Fruit fly (Drosophila melanogaster) whole organism, wandering third instar larva: Measurements from ENCODE around the gene CG31068.

Source experiments
- Abd-B ChIP-seq: fragments of >200 bp; optimal IDR thresholded peaks from 2 replicates; lab custom pipeline; 2017; ENCODE audit warnings: missing biosample characterization, missing genetic modification characterization
- CG32264 ChIP-seq: fragments of 200-800 bp; sonication (Bioruptor generic); optimal IDR thresholded peaks from 2 replicates; lab custom pipeline; 2016; ENCODE audit warnings: missing biosample characterization, missing genetic modification characterization
- CG9705 ChIP-seq: fragments of 200-800 bp; sonication (Bioruptor generic); optimal IDR thresholded peaks from 2 replicates; lab custom pipeline; 2018; ENCODE audit warnings: missing biosample characterization, mild to moderate bottlenecking, missing genetic modification characterization
- Dfd ChIP-seq: fragments of >200 bp; optimal IDR thresholded peaks from 2 replicates; lab custom pipeline; 2017; ENCODE audit warnings: missing biosample characterization, missing genetic modification characterization
- Dif ChIP-seq: fragments of 200-275, 200-300 bp; sonication (Bioruptor generic); optimal IDR thresholded peaks from 2 replicates; lab custom pipeline; 2018; ENCODE audit warnings: missing biosample characterization, missing genetic modification characterization; ENCODE audit not compliant: partially characterized antibody
- GATAd ChIP-seq: sonication (Bioruptor generic); optimal IDR thresholded peaks from 2 replicates; lab custom pipeline; 2016; ENCODE audit warnings: missing biosample characterization, missing genetic modification characterization
- HLH106 ChIP-seq: fragments of 200-800 bp; optimal IDR thresholded peaks from 3 replicates; lab custom pipeline; 2019; ENCODE audit warnings: missing biosample characterization, mild to moderate bottlenecking, missing genetic modification characterization, moderate library complexity
- Hnf4 ChIP-seq: fragments of 200-800 bp; sonication (Bioruptor generic); optimal IDR thresholded peaks from 2 replicates; lab custom pipeline; 2016; ENCODE audit warnings: missing biosample characterization, mild to moderate bottlenecking, missing genetic modification characterization
- Hr78 ChIP-seq: fragments of >200 bp; optimal IDR thresholded peaks from 2 replicates; lab custom pipeline; 2017; ENCODE audit warnings: missing biosample characterization, missing genetic modification characterization
- Hr83 ChIP-seq: fragments of 200-300 bp; sonication (Bioruptor generic); optimal IDR thresholded peaks from 2 replicates; lab custom pipeline; 2016; ENCODE audit warnings: missing biosample characterization, mild to moderate bottlenecking, missing genetic modification characterization, moderate library complexity; ENCODE audit not compliant: poor library complexity, severe bottlenecking
- Jra ChIP-seq: sonication (Bioruptor generic); optimal IDR thresholded peaks from 2 replicates; lab custom pipeline; 2016; ENCODE audit warnings: missing biosample characterization, missing genetic modification characterization
- Myc ChIP-seq: fragments of >200 bp; optimal IDR thresholded peaks from 2 replicates; lab custom pipeline; 2017
- N ChIP-seq: fragments of >200 bp; optimal IDR thresholded peaks from 2 replicates; lab custom pipeline; 2018; ENCODE audit warnings: missing biosample characterization, missing external identifiers, missing genetic modification characterization
- OdsH ChIP-seq: fragments of 200-800 bp; sonication (Bioruptor generic); optimal IDR thresholded peaks from 2 replicates; lab custom pipeline; 2016; ENCODE audit warnings: missing biosample characterization, mild to moderate bottlenecking, missing genetic modification characterization
- Rel ChIP-seq, 2 experiments: fragments of 200-800 bp; sonication (Bioruptor generic) in 1 of 2; optimal IDR thresholded peaks; 2 replicates in 1 of 2; 3 replicates in 1 of 2; lab custom pipeline; 2016 to 2019; ENCODE audit warnings: mild to moderate bottlenecking in 2 of 2, missing biosample characterization in 2 of 2, missing genetic modification characterization in 2 of 2, moderate library complexity in 1 of 2
- Sp1 ChIP-seq: fragments of 200-800 bp; sonication (Bioruptor generic); optimal IDR thresholded peaks from 3 replicates; lab custom pipeline; 2019; ENCODE audit warnings: missing biosample characterization, mild to moderate bottlenecking, missing genetic modification characterization, moderate library complexity
- Vsx2 ChIP-seq: fragments of 200-300, 225-300 bp; sonication (Bioruptor generic); optimal IDR thresholded peaks from 2 replicates; lab custom pipeline; 2018; ENCODE audit warnings: missing biosample characterization, missing genetic modification characterization; ENCODE audit not compliant: partially characterized antibody
- br ChIP-seq: fragments of 200-800 bp; sonication (Bioruptor generic); optimal IDR thresholded peaks from 2 replicates; lab custom pipeline; 2016; ENCODE audit warnings: missing biosample characterization, missing genetic modification characterization
- brk ChIP-seq: fragments of 200-800 bp; sonication (Bioruptor generic); optimal IDR thresholded peaks from 2 replicates; lab custom pipeline; 2016; ENCODE audit warnings: missing biosample characterization, mild to moderate bottlenecking, missing genetic modification characterization
- dmrt93B ChIP-seq: fragments of 200-800 bp; sonication (Bioruptor generic); optimal IDR thresholded peaks from 2 replicates; lab custom pipeline; 2018; ENCODE audit warnings: missing biosample characterization, mild to moderate bottlenecking, missing genetic modification characterization
- dsf ChIP-seq: sonication (Bioruptor generic); optimal IDR thresholded peaks from 2 replicates; lab custom pipeline; 2016; ENCODE audit warnings: missing biosample characterization, missing genetic modification characterization, borderline replicate concordance
- foxo ChIP-seq, 2 experiments: fragments of 200-800 bp; sonication (Bioruptor generic); optimal IDR thresholded peaks; 2 replicates in 1 of 2; 3 replicates in 1 of 2; lab custom pipeline; 2016 to 2017; ENCODE audit warnings: missing biosample characterization in 2 of 2, missing genetic modification characterization in 2 of 2
- fru ChIP-seq: fragments of 200-800 bp; sonication (Bioruptor generic); optimal IDR thresholded peaks from 3 replicates; lab custom pipeline; 2016; ENCODE audit warnings: missing biosample characterization, mild to moderate bottlenecking, missing genetic modification characterization
- h ChIP-seq: fragments of 200-800 bp; sonication (Bioruptor generic); optimal IDR thresholded peaks from 3 replicates; lab custom pipeline; 2016; ENCODE audit warnings: missing biosample characterization, mild to moderate bottlenecking, missing genetic modification characterization
- jim ChIP-seq: fragments of 175-275, 200-325 bp; sonication (Bioruptor generic); optimal IDR thresholded peaks from 2 replicates; lab custom pipeline; 2016; ENCODE audit warnings: missing biosample characterization, mild to moderate bottlenecking, missing genetic modification characterization
- lola ChIP-seq: fragments of >200 bp; optimal IDR thresholded peaks from 2 replicates; lab custom pipeline; 2017; ENCODE audit warnings: missing biosample characterization, missing genetic modification characterization
- pan ChIP-seq: fragments of >200 bp; optimal IDR thresholded peaks from 2 replicates; lab custom pipeline; 2017
- psq ChIP-seq: fragments of 200-800 bp; sonication (Bioruptor generic); optimal IDR thresholded peaks from 3 replicates; lab custom pipeline; 2017; ENCODE audit warnings: missing biosample characterization, mild to moderate bottlenecking, missing genetic modification characterization, moderate library complexity
- rgr ChIP-seq: fragments of 200-800 bp; sonication (Bioruptor generic); optimal IDR thresholded peaks from 3 replicates; lab custom pipeline; 2016; ENCODE audit warnings: missing biosample characterization, mild to moderate bottlenecking, missing genetic modification characterization
- sage ChIP-seq: fragments of 200-800 bp; sonication (Bioruptor generic); optimal IDR thresholded peaks from 2 replicates; lab custom pipeline; 2016; ENCODE audit warnings: missing biosample characterization, mild to moderate bottlenecking, missing genetic modification characterization
- sv ChIP-seq: fragments of 200-800 bp; sonication (Bioruptor generic); optimal IDR thresholded peaks from 3 replicates; lab custom pipeline; 2016; ENCODE audit warnings: missing biosample characterization, missing genetic modification characterization
- usp ChIP-seq: fragments of >200 bp; optimal IDR thresholded peaks from 2 replicates; lab custom pipeline; 2017; ENCODE audit warnings: missing biosample characterization, missing genetic modification characterization
- woc ChIP-seq: sonication (Bioruptor generic); optimal IDR thresholded peaks from 2 replicates; lab custom pipeline; 2016; ENCODE audit warnings: missing biosample characterization, mild to moderate bottlenecking, missing genetic modification characterization

Gene CG31068

dm6 chr3R:27273118-27274062 is 39.9 kb downstream of the CG31068 start, which contains the start of gene CG5934 (continued):
- TF ChIP-seq Vsx2 (GFP tag; lab: Kevin White, UChicago) (no peak), sv (GFP tag; lab: Kevin White, UChicago) (peak; percentile 23), Rel (GFP tag; optimal IDR thresholded peaks at IDR 0.05; lab: Kevin White, UChicago) (no peak), Rel (tag; optimal IDR thresholded peaks at IDR 0.05; lab: Kevin White, UChicago) (peak; percentile 77)
- TF ChIP-seq, all 38 proteins: peak for 13

dm6 chr3R:27274533-27275447 is 41.3 kb downstream of the CG31068 start, which contains the start of gene CG5938:
Gene CG5938 (plus strand): TSS chr3R:27274794.
- TF ChIP-seq foxo (GFP tag; optimal IDR thresholded peaks at IDR 0.05; lab: Kevin White, UChicago) (peak in 1 of 2 experiments; percentile 21), Abd-B (GFP tag; lab: Kevin White, UChicago) (no peak), pan (no peak), h (GFP tag; lab: Kevin White, UChicago) (peak; percentile 31), rgr (GFP tag; lab: Kevin White, UChicago) (peak; percentile 29), Hr83 (GFP tag; lab: Kevin White, UChicago) (peak; percentile 49), CG32264 (GFP tag; lab: Kevin White, UChicago) (no peak), dmrt93B (GFP tag; lab: Kevin White, UChicago) (no peak), lola (GFP tag; lab: Kevin White, UChicago) (no peak), psq (GFP tag; lab: Kevin White, UChicago) (no peak), brk (GFP tag; lab: Kevin White, UChicago) (no peak), Hnf4 (GFP tag; lab: Kevin White, UChicago) (peak; percentile 30), GATAd (GFP tag; lab: Kevin White, UChicago) (no peak), jim (peak; percentile 35), HLH106 (tag; lab: Kevin White, UChicago) (peak; percentile 55), Dif (GFP tag; lab: Kevin White, UChicago) (no peak), N (GFP tag; lab: Kevin White, UChicago) (no peak), sv (GFP tag; lab: Kevin White, UChicago) (peak; percentile 40), Rel (GFP tag; optimal IDR thresholded peaks at IDR 0.05; lab: Kevin White, UChicago) (no peak), Rel (tag; optimal IDR thresholded peaks at IDR 0.05; lab: Kevin White, UChicago) (peak; percentile 94), br (GFP tag; lab: Kevin White, UChicago) (peak; percentile 14), Sp1 (GFP tag; lab: Kevin White, UChicago) (peak; percentile 15), Jra (peak; percentile 23), Myc (no peak)

dm6 chr3R:27279478-27279877 is 46.0 kb downstream of the CG31068 start:
- TF ChIP-seq sv (GFP tag; lab: Kevin White, UChicago) = no peak

- no peak for TF ChIP-seq Myc
- TF ChIP-seq pan = no peak
- TF ChIP-seq usp (GFP tag; lab: Kevin White, UChicago) = no peak
- no peak for TF ChIP-seq Hr78 (GFP tag; lab: Kevin White, UChicago)
- TF ChIP-seq fru (GFP tag; lab: Kevin White, UChicago) = peak; percentile 97
- peak; percentile 93 for TF ChIP-seq Hnf4 (GFP tag; lab: Kevin White, UChicago)
- TF ChIP-seq sv (GFP tag; lab: Kevin White, UChicago) = peak; percentile 73
- TF ChIP-seq Rel (GFP tag; optimal IDR thresholded peaks at IDR 0.05; lab: Kevin White, UChicago) = peak; percentile 66
- peak; percentile 54 for TF ChIP-seq Rel (tag; optimal IDR thresholded peaks at IDR 0.05; lab: Kevin White, UChicago)
- peak; percentile 83 to 98 for TF ChIP-seq foxo (GFP tag; optimal IDR thresholded peaks at IDR 0.05; lab: Kevin White, UChicago)
- peak; percentile 35 for TF ChIP-seq CG9705
- no peak for TF ChIP-seq Vsx2 (GFP tag; lab: Kevin White, UChicago)
- peak; percentile 80 for TF ChIP-seq Jra
- TF ChIP-seq h (GFP tag; lab: Kevin White, UChicago) = peak; percentile 97
- TF ChIP-seq sage = peak; percentile 88
- peak; percentile 47 for TF ChIP-seq N (GFP tag; lab: Kevin White, UChicago)
- peak; percentile 92 for TF ChIP-seq CG32264 (GFP tag; lab: Kevin White, UChicago)
- peak; percentile 14 for TF ChIP-seq Abd-B (GFP tag; lab: Kevin White, UChicago)
- TF ChIP-seq Dfd (GFP tag; lab: Kevin White, UChicago) = no peak
- peak; percentile 36 for TF ChIP-seq dsf (GFP tag; lab: Kevin White, UChicago)
- peak; percentile 97 for TF ChIP-seq br (GFP tag; lab: Kevin White, UChicago)
- TF ChIP-seq lola (GFP tag; lab: Kevin White, UChicago) = no peak
- TF ChIP-seq rgr (GFP tag; lab: Kevin White, UChicago) = peak; percentile 98
- peak; percentile 40 for TF ChIP-seq Dif (GFP tag; lab: Kevin White, UChicago)
- no peak for TF ChIP-seq GATAd (GFP tag; lab: Kevin White, UChicago)
- peak; percentile 97 for TF ChIP-seq OdsH (GFP tag; lab: Kevin White, UChicago)
- TF ChIP-seq woc = peak; percentile 99
- peak; percentile 36 for TF ChIP-seq Hr83 (GFP tag; lab: Kevin White, UChicago)
- TF ChIP-seq brk (GFP tag; lab: Kevin White, UChicago) = no peak
- TF ChIP-seq jim = peak; percentile 18
- TF ChIP-seq Sp1 (GFP tag; lab: Kevin White, UChicago) = peak; percentile 92
These were observed 47.7 kb downstream of the CG31068 start for dm6 chr3R:27281022-27281810.
